Fruit fly (Drosophila melanogaster): ENCODE measurements around the gene CG12093.

CG12093 gene

dm6 chr3L:2773968-2774461, at the start of gene CG12093, which contains the start of gene Atg2:
Gene CG12093 (minus strand): TSS chr3L:2774007.
Gene Atg2 (plus strand): TSS chr3L:2774338.
- TF ChIP-seq CG8478 (optimal IDR thresholded peaks at IDR 0.05) (no peak), CTCF (optimal IDR thresholded peaks at IDR 0.05) (no peak)

dm6 chr3L:2823520-2823970, 49.7 kb upstream of the CG12093 start:
- TF ChIP-seq CG8478 (optimal IDR thresholded peaks at IDR 0.05) (no peak), CTCF (optimal IDR thresholded peaks at IDR 0.05) (no peak)

- TF ChIP-seq CG8478 (optimal IDR thresholded peaks at IDR 0.05), result no peak
- no peak for TF ChIP-seq CTCF (optimal IDR thresholded peaks at IDR 0.05)
These were observed 49.1 kb upstream of the CG12093 start for dm6 chr3L:2822955-2823354.

dm6 chr3L:2820930-2821505, 47.2 kb upstream of the CG12093 start:
- TF ChIP-seq CG8478 (optimal IDR thresholded peaks at IDR 0.05) (no peak), CTCF (optimal IDR thresholded peaks at IDR 0.05) (no peak)

dm6 chr3L:2820275-2820674, 46.5 kb upstream of the CG12093 start:
- TF ChIP-seq CTCF (optimal IDR thresholded peaks at IDR 0.05) (no peak), CG8478 (optimal IDR thresholded peaks at IDR 0.05) (no peak)

- TF ChIP-seq CTCF (optimal IDR thresholded peaks at IDR 0.05) (no peak), CG8478 (optimal IDR thresholded peaks at IDR 0.05) (no peak)
These were observed 45.9 kb upstream of the CG12093 start for dm6 chr3L:2819687-2820086.

dm6 chr3L:2818784-2819183, 45.0 kb upstream of the CG12093 start:
- no peak for TF ChIP-seq CG8478 (optimal IDR thresholded peaks at IDR 0.05)

- TF ChIP-seq CG8478 (optimal IDR thresholded peaks at IDR 0.05) (no peak), CTCF (optimal IDR thresholded peaks at IDR 0.05) (no peak)
These were observed 44.1 kb upstream of the CG12093 start for dm6 chr3L:2817872-2818271.

dm6 chr3L:2816655-2817054, 42.8 kb upstream of the CG12093 start:
- TF ChIP-seq CTCF (optimal IDR thresholded peaks at IDR 0.05), result no peak
- TF ChIP-seq CG8478 (optimal IDR thresholded peaks at IDR 0.05), result no peak

dm6 chr3L:2809767-2810166, 36.0 kb upstream of the CG12093 start:
- TF ChIP-seq CTCF (optimal IDR thresholded peaks at IDR 0.05) (no peak), CG8478 (optimal IDR thresholded peaks at IDR 0.05) (no peak)

- no peak for TF ChIP-seq CTCF (optimal IDR thresholded peaks at IDR 0.05)
- TF ChIP-seq CG8478 (optimal IDR thresholded peaks at IDR 0.05), result no peak
These were observed 34.6 kb upstream of the CG12093 start for dm6 chr3L:2808278-2808892.

dm6 chr3L:2807376-2807775, 33.6 kb upstream of the CG12093 start:
- TF ChIP-seq CG8478 (optimal IDR thresholded peaks at IDR 0.05) (no peak), CTCF (optimal IDR thresholded peaks at IDR 0.05) (no peak)

- TF ChIP-seq CTCF (optimal IDR thresholded peaks at IDR 0.05) (no peak), CG8478 (optimal IDR thresholded peaks at IDR 0.05) (no peak)
These were observed 32.2 kb upstream of the CG12093 start for dm6 chr3L:2805956-2806527.

dm6 chr3L:2805137-2805955, 31.5 kb upstream of the CG12093 start:
- TF ChIP-seq CG8478 (optimal IDR thresholded peaks at IDR 0.05) (no peak), CTCF (optimal IDR thresholded peaks at IDR 0.05) (no peak)

dm6 chr3L:2802085-2802484, 28.3 kb upstream of the CG12093 start:
- TF ChIP-seq CG8478 (optimal IDR thresholded peaks at IDR 0.05) (no peak), CTCF (optimal IDR thresholded peaks at IDR 0.05) (no peak)

Measured in S2 (cell line).